Fruit fly (Drosophila melanogaster): ENCODE data around the gene stx.

stx gene

dm6 chrX:10784330-10784778, 39.6 kb upstream of the stx start (continued):
- TF ChIP-seq nom (GFP tag; optimal IDR thresholded peaks at IDR 0.05) (peak; percentile 30), cad (GFP tag; optimal IDR thresholded peaks at IDR 0.05) (no peak), CG32767 (GFP tag; IDR thresholded peaks at IDR 0.05) (no peak), chm (GFP tag; IDR thresholded peaks at IDR 0.05) (peak; percentile 50; the same call in 1 of the 2 replicates), CG13775 (GFP tag; optimal IDR thresholded peaks at IDR 0.05) (no peak), dmrt11E (tag; optimal IDR thresholded peaks at IDR 0.05) (no peak), CG7987 (GFP tag; optimal IDR thresholded peaks at IDR 0.05) (peak; percentile 2), MTF-1 (GFP tag; optimal IDR thresholded peaks at IDR 0.05; ENCODE audit: borderline replicate concordance) (peak; percentile 0), Pdp1 (GFP tag; optimal IDR thresholded peaks at IDR 0.05) (peak in 1 of 2 experiments; percentile 98), lab (GFP tag; optimal IDR thresholded peaks at IDR 0.05) (peak; percentile 24), Taf1 (GFP tag; IDR thresholded peaks at IDR 0.05) (no peak), schlank (tag; optimal IDR thresholded peaks at IDR 0.05) (peak; percentile 6), caup (GFP tag; optimal IDR thresholded peaks at IDR 0.05; ENCODE audit: severe bottlenecking) (peak; percentile 25), D19A (tag; optimal IDR thresholded peaks at IDR 0.05) (peak; percentile 96), prd (optimal IDR thresholded peaks at IDR 0.05) (no peak), prd (GFP tag; IDR thresholded peaks at IDR 0.05) (peak; percentile 3; the same call in 1 of the 3 replicates), Ets65A (GFP tag) (peak; percentile 18), Adf1 (GFP tag; IDR thresholded peaks at IDR 0.05) (peak; percentile 97), crol (GFP tag; IDR thresholded peaks at IDR 0.05) (peak; percentile 32; the same call in 1 of the 2 replicates), chinmo (GFP tag; IDR thresholded peaks at IDR 0.05; ENCODE audit: partially characterized antibody) (peak; percentile 80; the same call in 2 of the 4 replicates), ro (GFP tag; IDR thresholded peaks at IDR 0.05) (no peak), CG1832 (GFP tag; optimal IDR thresholded peaks at IDR 0.05) (peak; percentile 73), CG3281 (GFP tag; optimal IDR thresholded peaks at IDR 0.05) (no peak), fd102C (GFP tag; optimal IDR thresholded peaks at IDR 0.05) (no peak), sens-2 (GFP tag; IDR thresholded peaks at IDR 0.05) (no peak), eyg (GFP tag; optimal IDR thresholded peaks at IDR 0.05) (no peak), Poxn (GFP tag; IDR thresholded peaks at IDR 0.05) (no peak), CG7372 (GFP tag; IDR thresholded peaks at IDR 0.05) (no peak), CG4404 (GFP tag; IDR thresholded peaks at IDR 0.05) (no peak), CG3163 (GFP tag; optimal IDR thresholded peaks at IDR 0.05) (peak; percentile 71), MESR4 (GFP tag; optimal IDR thresholded peaks at IDR 0.05) (no peak), Rfx (GFP tag; IDR thresholded peaks at IDR 0.05) (peak; percentile 12; the same call in 1 of the 2 replicates), row (GFP tag; IDR thresholded peaks at IDR 0.05) (peak; percentile 20; the same call in 2 of the 3 replicates), CG16813 (GFP tag; IDR thresholded peaks at IDR 0.05; ENCODE audit: partially characterized antibody) (0 out of 3 replicates have a peak, but pooled peaks have one; percentile 16), Sox102F (GFP tag; optimal IDR thresholded peaks at IDR 0.05) (no peak), BtbVII (GFP tag; optimal IDR thresholded peaks at IDR 0.05) (peak; percentile 55), mirr (GFP tag; optimal IDR thresholded peaks at IDR 0.05) (peak; percentile 53), kah (GFP tag; optimal IDR thresholded peaks at IDR 0.05) (peak; percentile 4), Gsc (GFP tag; IDR thresholded peaks at IDR 0.05) (no peak), CG34224 (GFP tag; IDR thresholded peaks at IDR 0.05; ENCODE audit: partially characterized antibody) (0 out of 3 replicates have a peak, but pooled peaks have one; percentile 56), CG12769 (tag; optimal IDR thresholded peaks at IDR 0.05) (peak; percentile 20), Scr (GFP tag; IDR thresholded peaks at IDR 0.05; ENCODE audit: partially characterized antibody) (no peak), ci (GFP tag; IDR thresholded peaks at IDR 0.05) (peak; percentile 57; the same call in 2 of the 3 replicates), Fer1 (GFP tag; optimal IDR thresholded peaks at IDR 0.05) (peak; percentile 8), Hr78 (GFP tag; optimal IDR thresholded peaks at IDR 0.05) (no peak), CG10979 (tag; optimal IDR thresholded peaks at IDR 0.05) (no peak), Hr3 (GFP tag; optimal IDR thresholded peaks at IDR 0.05) (no peak), sna (GFP tag; IDR thresholded peaks at IDR 0.05; ENCODE audit: partially characterized antibody) (0 out of 2 replicates have a peak, but pooled peaks have one; percentile 26), ham (GFP tag; IDR thresholded peaks at IDR 0.05) (no peak)

Measured in whole organism, embryonic.